Worm (Caenorhabditis elegans): ENCODE measurements around the gene Y61A9LA.1.

DNA sequence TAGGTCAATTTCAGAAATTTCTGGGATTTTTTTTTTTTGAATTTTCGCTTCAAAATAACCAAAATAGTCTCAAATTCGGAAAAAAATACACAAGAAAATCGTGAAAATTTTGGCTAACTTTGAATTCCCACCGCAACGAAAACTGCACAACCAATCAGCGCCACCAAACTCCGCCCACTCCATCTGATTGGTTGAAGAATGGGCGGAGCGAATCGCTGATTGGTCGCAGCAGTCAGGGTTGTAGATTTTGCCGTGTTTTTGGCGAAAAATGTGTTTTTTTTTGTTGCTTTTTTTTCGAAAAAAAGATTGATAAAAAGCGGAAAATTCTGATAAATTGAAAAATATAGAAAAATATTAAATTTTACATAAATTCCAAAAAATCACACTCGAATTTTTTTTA, 38.3 kb upstream of the Y61A9LA.1 start:
- TF ChIP-seq sox-4 (tag; optimal IDR thresholded peaks at IDR 0.05) (no peak), nhr-12 (tag; optimal IDR thresholded peaks at IDR 0.05) (no peak), lin-15B (tag; optimal IDR thresholded peaks at IDR 0.05) (no peak), nhr-85 (tag) (no peak), skn-1 (tag; optimal IDR thresholded peaks at IDR 0.05) (no peak), lin-13 (GFP tag; optimal IDR thresholded peaks at IDR 0.05) (no peak), ces-1 (GFP tag; optimal IDR thresholded peaks at IDR 0.05) (no peak), pag-3 (tag; optimal IDR thresholded peaks at IDR 0.05; ENCODE audit: borderline replicate concordance, insufficient read depth) (no peak), unc-130 (tag; optimal IDR thresholded peaks at IDR 0.05) (no peak), snpc-4 (tag; optimal IDR thresholded peaks at IDR 0.05) (no peak), nhr-77 (tag; optimal IDR thresholded peaks at IDR 0.05) (no peak), hlh-17 (GFP tag; optimal IDR thresholded peaks at IDR 0.05; ENCODE audit: borderline replicate concordance) (no peak), sptf-1 (tag; optimal IDR thresholded peaks at IDR 0.05) (no peak), lir-3 (tag; optimal IDR thresholded peaks at IDR 0.05; ENCODE audit: poor library complexity) (no peak)
